Fruit fly (Drosophila melanogaster) whole organism: ENCODE results near the gene PolQ.

ENCODE experiments used
- CG8478 ChIP-seq: fragments of >200 bp; optimal IDR thresholded peaks from 2 replicates; lab custom pipeline; 2018; ENCODE audit warnings: inconsistent platforms
- EcR ChIP-seq, 2 experiments: fragments of >200 bp; optimal IDR thresholded peaks; 2 replicates each; lab custom pipeline; 2017; ENCODE audit warnings: missing biosample characterization in 2 of 2, missing genetic modification characterization in 2 of 2, missing genetic modification reagents in 2 of 2
- pan ChIP-seq: fragments of >200 bp; optimal IDR thresholded peaks from 2 replicates; lab custom pipeline; 2017
- psq ChIP-seq: fragments of >200 bp; optimal IDR thresholded peaks from 2 replicates; lab custom pipeline; 2017
- usp ChIP-seq: fragments of >200 bp; optimal IDR thresholded peaks from 2 replicates; lab custom pipeline; 2017; ENCODE audit warnings: missing biosample characterization, missing genetic modification characterization, mixed read lengths

DNA sequence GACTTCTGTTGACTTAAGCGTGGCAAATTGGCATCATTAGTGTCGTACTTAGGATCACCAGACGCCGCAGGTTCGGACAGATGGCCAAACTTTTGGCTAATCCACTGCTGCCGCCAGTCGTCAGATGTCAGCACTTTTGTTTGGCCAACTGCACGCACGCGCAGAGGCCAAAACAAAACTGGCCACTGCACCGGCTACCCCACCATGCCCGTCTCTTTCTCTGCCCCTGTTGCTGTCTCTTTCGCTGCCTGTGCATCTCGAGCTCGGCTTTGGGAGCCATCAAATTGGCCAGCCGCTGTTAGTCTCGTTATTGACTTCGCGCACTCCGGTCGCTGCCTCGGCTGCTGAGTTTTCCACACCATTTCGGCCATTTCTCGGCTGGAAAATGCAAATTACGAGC lies 49.6 kb downstream of the PolQ start, which contains the start of gene CG14395:
- no peak for TF ChIP-seq psq (lab: Kevin White, UChicago)
- TF ChIP-seq EcR (GFP tag; optimal IDR thresholded peaks at IDR 0.05; lab: Kevin White, UChicago) = no peak
- no peak for TF ChIP-seq pan (lab: Kevin White, UChicago)
- TF ChIP-seq usp (GFP tag; lab: Kevin White, UChicago) = no peak
- no peak for TF ChIP-seq CG8478
